Worm (Caenorhabditis elegans): ENCODE results near the gene acc-2.

The acc-2 gene

DNA sequence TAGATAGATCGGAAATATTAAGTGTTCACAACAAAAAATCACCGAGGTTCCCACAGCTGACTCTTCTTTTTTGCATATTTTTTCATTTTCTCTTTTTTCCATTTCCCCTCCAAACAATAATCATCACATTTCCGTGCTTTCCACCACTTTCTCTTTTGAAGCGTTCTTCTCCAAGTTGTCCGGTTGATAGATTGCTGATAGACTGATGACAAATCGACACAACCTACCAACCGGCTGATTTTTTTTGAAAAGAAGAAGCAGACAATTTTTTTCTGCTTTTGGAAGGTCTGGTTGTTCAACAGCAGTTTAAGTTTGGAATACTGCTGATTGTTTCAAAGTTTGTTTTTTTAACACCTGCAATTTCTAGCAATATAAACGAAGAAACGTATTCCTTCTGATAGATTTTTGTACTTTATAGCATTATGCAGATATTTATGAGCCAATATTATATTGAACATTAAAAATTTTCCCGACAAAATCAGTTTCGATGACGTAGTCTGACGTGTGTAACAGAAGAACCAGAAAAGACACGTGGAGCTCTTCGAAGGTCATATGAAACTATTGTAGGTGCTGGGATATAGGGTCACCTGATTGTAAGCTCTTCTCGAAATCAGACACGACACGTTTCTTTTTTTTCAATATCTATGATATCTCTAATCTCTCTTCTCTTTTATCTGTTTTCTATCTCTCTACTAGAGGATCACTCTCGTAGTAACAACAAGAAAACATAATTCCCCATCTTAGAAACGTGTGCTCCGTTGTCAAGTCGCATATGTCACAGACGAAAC is 41.8 kb upstream of the acc-2 start:
- no peak for TF ChIP-seq ceh-82 (tag; optimal IDR thresholded peaks at IDR 0.05)
- TF ChIP-seq nhr-20 (tag; optimal IDR thresholded peaks at IDR 0.05): peak; percentile 71
- peak; percentile 69 for TF ChIP-seq lir-3 (tag; optimal IDR thresholded peaks at IDR 0.05; ENCODE audit: poor library complexity)
- TF ChIP-seq fkh-8 (tag; optimal IDR thresholded peaks at IDR 0.05): no peak
- no peak for TF ChIP-seq aha-1 (tag; optimal IDR thresholded peaks at IDR 0.05)
- TF ChIP-seq lin-14 (GFP tag; optimal IDR thresholded peaks at IDR 0.05): peak; percentile 79
- peak in 1 of 2 experiments; percentile 20 for TF ChIP-seq efl-1 (optimal IDR thresholded peaks at IDR 0.05)
- peak in 1 of 2 experiments; percentile 52 for TF ChIP-seq efl-1 (GFP tag; optimal IDR thresholded peaks at IDR 0.05 in 1 of 2)
- TF ChIP-seq rnt-1 (tag; optimal IDR thresholded peaks at IDR 0.05): peak; percentile 79
- TF ChIP-seq nhr-71 (tag; optimal IDR thresholded peaks at IDR 0.05): peak; percentile 90
- TF ChIP-seq lin-35 (GFP tag; optimal IDR thresholded peaks at IDR 0.05): peak in 1 of 2 experiments; percentile 25
- TF ChIP-seq ets-5 (GFP tag; IDR thresholded peaks at IDR 0.05): no peak
- TF ChIP-seq pag-3 (tag; optimal IDR thresholded peaks at IDR 0.05; ENCODE audit: borderline replicate concordance, insufficient read depth): no peak
- TF ChIP-seq swsn-7 (tag; optimal IDR thresholded peaks at IDR 0.05): peak; percentile 33
- peak; percentile 48 for TF ChIP-seq lin-39 (tag; optimal IDR thresholded peaks at IDR 0.05)
- peak in 1 of 2 experiments; percentile 51 for TF ChIP-seq mdl-1 (tag; optimal IDR thresholded peaks at IDR 0.05)
- TF ChIP-seq unc-130 (tag; optimal IDR thresholded peaks at IDR 0.05): peak; percentile 27
- peak; percentile 54 to 68 for TF ChIP-seq lsy-2 (tag; optimal IDR thresholded peaks at IDR 0.05)
- TF ChIP-seq C16A3.4 (tag; optimal IDR thresholded peaks at IDR 0.05): peak; percentile 45
- no peak for TF ChIP-seq C34B4.2 (tag; optimal IDR thresholded peaks at IDR 0.05)
- TF ChIP-seq nhr-47 (tag; optimal IDR thresholded peaks at IDR 0.05): peak; percentile 34
- TF ChIP-seq alr-1 (tag; optimal IDR thresholded peaks at IDR 0.05; ENCODE audit: borderline replicate concordance): no peak
- no peak for TF ChIP-seq egl-13 (tag; optimal IDR thresholded peaks at IDR 0.05)
- TF ChIP-seq pax-3 (tag; optimal IDR thresholded peaks at IDR 0.05): no peak
- peak; percentile 51 for TF ChIP-seq xbp-1 (tag; optimal IDR thresholded peaks at IDR 0.05)
- peak; percentile 74 for TF ChIP-seq nhr-19 (GFP tag; conservative IDR thresholded peaks at IDR 0.05)
- peak; percentile 67 for TF ChIP-seq snu-23 (GFP tag; optimal IDR thresholded peaks at IDR 0.05)
- no peak for TF ChIP-seq nhr-28 (tag; optimal IDR thresholded peaks at IDR 0.05)
- TF ChIP-seq tbx-2 (tag; optimal IDR thresholded peaks at IDR 0.05): peak; percentile 25
- TF ChIP-seq ztf-4 (tag; optimal IDR thresholded peaks at IDR 0.05): peak; percentile 66
- TF ChIP-seq unc-86 (tag; optimal IDR thresholded peaks at IDR 0.05): no peak
- TF ChIP-seq unc-30 (tag; optimal IDR thresholded peaks at IDR 0.05): no peak

ce11 chrIV:8975331-8975625 is 41.3 kb upstream of the acc-2 start, which contains the start of gene pdzd-8:
TSS of gene pdzd-8 (plus strand) at chrIV:8975526.
- TF ChIP-seq vab-15 (tag; optimal IDR thresholded peaks at IDR 0.05) (no peak), lir-3 (tag; optimal IDR thresholded peaks at IDR 0.05; ENCODE audit: poor library complexity) (no peak), zag-1 (tag; optimal IDR thresholded peaks at IDR 0.05) (no peak), lin-14 (GFP tag; optimal IDR thresholded peaks at IDR 0.05) (no peak), isw-1 (GFP tag; IDR thresholded peaks at IDR 0.05) (no peak), unc-62 (GFP tag; optimal IDR thresholded peaks at IDR 0.05) (no peak), nhr-84 (tag; optimal IDR thresholded peaks at IDR 0.05) (no peak), pqm-1 (tag; optimal IDR thresholded peaks at IDR 0.05) (no peak), lin-35 (GFP tag; optimal IDR thresholded peaks at IDR 0.05) (no peak), tbx-2 (tag; optimal IDR thresholded peaks at IDR 0.05) (no peak)

DNA sequence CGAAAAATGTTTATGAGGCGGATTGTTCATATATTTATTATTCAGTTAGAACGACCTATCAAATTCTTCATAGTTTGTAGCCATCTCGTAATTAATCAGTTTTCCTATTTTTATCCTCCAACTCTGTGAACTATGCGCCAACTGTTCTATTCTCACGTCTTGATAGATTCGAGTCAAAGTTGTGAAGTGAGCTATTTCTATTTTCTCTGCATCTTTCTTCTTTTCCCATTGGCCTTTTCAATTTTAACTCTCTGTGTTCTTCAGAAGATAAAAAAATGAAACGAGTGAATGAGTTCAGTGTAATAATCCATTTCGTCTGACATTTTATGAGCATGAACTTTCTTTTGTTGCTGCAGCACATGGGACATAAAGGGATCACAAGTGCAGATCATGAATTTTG is 38.5 kb upstream of the acc-2 start:
- TF ChIP-seq nhr-11 (tag; optimal IDR thresholded peaks at IDR 0.05) (peak; percentile 2), nhr-20 (tag; optimal IDR thresholded peaks at IDR 0.05) (peak; percentile 14), snu-23 (GFP tag; optimal IDR thresholded peaks at IDR 0.05) (peak; percentile 16), lin-39 (tag; optimal IDR thresholded peaks at IDR 0.05) (peak; percentile 5), irx-1 (tag; optimal IDR thresholded peaks at IDR 0.05) (no peak), lin-14 (GFP tag; optimal IDR thresholded peaks at IDR 0.05) (peak; percentile 64), sox-4 (tag; optimal IDR thresholded peaks at IDR 0.05) (no peak), grh-1 (GFP tag; IDR thresholded peaks at IDR 0.05) (no peak), nhr-19 (GFP tag; conservative IDR thresholded peaks at IDR 0.05) (0 out of 2 replicates have a peak, but pooled peaks have one; percentile 15), efl-1 (optimal IDR thresholded peaks at IDR 0.05) (no peak), efl-1 (GFP tag; optimal IDR thresholded peaks at IDR 0.05 in 1 of 2) (peak in 1 of 2 experiments; percentile 62), lsy-2 (tag; optimal IDR thresholded peaks at IDR 0.05) (peak in 1 of 2 experiments; percentile 43), dsc-1 (tag; optimal IDR thresholded peaks at IDR 0.05) (no peak), nhr-71 (tag; optimal IDR thresholded peaks at IDR 0.05) (peak; percentile 73), mef-2 (tag; optimal IDR thresholded peaks at IDR 0.05) (peak; percentile 36), rnt-1 (tag; optimal IDR thresholded peaks at IDR 0.05) (peak; percentile 60), unc-98 (GFP tag; IDR thresholded peaks at IDR 0.05) (no peak)

Measured in whole organism, L1 larva.